Worm (Caenorhabditis elegans): ENCODE data around the gene R09E10.1.

R09E10.1 gene

DNA sequence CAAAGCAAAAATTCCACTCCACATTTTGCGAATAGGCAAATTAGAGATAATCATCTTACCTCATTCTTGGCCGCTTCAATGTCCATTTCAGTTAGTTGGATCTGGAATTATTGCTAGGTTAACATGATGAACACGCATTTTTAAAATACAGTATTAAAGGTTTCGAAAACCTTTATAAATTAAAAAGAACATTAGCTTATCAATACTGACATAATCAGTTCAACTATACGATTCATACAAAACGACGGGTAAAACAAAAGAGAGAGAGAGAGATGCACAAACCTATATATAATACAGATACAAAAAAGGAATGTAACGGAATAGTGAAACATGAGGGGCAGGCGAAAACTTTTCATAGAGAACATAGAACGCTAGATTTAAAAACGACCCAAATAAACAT, 41.1 kb downstream of the R09E10.1 start, which contains the start of gene thk-1:
TSS of gene thk-1 (minus strand) at position 101 of the 400 bp plus-strand sequence.
- no peak for TF ChIP-seq unc-62 (GFP tag; optimal IDR thresholded peaks at IDR 0.05)

DNA sequence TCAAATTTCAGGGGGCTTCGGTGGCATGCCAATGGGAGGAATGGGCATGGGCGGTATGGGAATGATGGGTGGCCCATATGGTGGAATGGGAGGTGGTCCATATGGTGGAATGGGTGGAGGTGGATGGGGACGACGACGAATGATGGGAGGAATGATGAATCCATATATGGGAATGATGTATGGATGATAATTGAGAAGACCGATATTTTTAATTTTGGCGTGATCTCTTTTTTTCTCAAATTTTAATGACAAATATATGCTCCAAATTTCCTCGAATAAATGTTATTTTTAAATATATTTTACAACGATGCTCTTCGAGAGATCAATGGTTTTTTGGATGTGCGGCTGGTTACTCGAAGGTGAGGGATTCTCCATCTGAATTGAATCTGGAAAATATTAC, 44.8 kb downstream of the R09E10.1 start, which contains the start of gene Y43C5A.4:
TSS of gene Y43C5A.4 (plus strand) at position 301 of the 400 bp plus-strand sequence.
- no peak for TF ChIP-seq unc-62 (GFP tag; optimal IDR thresholded peaks at IDR 0.05)

DNA sequence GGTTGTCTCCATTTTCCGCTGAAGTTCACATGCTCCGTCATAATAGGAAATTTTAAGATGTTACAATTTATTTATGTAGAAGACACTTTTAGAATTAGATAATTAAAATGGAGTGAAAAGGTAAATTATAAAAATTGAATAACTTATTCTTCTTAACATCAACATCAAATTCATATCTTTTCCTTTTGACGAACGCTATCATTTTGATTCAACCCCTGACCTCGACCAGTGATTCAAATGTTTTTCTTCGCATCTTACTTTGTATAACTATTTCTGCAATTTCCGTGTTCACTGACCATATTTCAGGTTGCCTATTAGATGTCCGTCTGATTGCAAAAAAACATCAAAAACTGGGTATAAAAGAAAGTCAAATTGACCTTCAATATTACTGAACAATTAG, 45.6 kb downstream of the R09E10.1 start, which contains the start of gene Y43C5A.7:
TSS of gene Y43C5A.7 (plus strand) at position 301 of the 400 bp plus-strand sequence.
- no peak for TF ChIP-seq unc-62 (GFP tag; optimal IDR thresholded peaks at IDR 0.05)

DNA sequence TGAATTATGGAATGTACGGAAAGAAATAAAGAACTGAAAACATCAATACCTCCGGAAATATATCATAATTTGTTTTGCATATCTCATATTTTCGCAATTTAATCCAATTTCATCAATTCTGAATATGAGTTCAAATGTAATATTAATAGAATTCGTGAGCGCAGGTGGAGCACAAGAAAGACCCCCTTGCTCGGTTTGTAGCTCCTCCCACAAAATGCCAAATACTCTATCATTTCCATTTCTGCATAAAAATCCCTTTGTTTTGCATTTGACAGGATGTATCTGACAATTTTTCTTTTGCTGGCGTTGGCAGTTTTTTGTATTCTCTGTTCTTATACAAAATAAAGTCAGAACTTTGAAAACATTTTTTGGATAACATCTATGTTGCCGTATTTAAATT, 47.5 kb downstream of the R09E10.1 start:
- TF ChIP-seq unc-62 (GFP tag; optimal IDR thresholded peaks at IDR 0.05) = no peak

DNA sequence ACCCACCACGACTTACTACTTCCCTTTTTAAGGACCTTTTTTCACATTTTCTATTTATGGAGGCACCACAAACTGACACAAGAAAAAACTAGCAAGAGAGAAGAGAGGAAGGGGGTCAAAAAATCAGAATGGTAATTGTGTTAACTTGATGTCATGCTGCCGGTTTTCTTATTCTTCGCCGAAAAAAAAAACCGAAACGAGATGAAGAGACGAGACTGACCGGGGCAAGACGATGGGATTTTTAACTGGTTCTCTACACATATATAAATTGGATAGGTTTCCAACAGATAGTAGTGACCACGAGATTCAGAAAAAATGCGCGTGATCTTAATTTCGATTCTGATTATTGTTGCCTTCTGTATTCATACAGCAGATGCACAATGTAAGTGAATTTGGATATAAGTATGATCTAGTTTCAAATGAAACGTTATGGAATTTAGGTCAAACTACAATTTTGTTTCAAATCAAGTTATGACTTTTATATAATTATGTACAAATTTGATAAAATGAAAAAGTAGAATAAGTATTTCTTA, 48.7 kb downstream of the R09E10.1 start, which contains the start of gene Y43C5A.3:
TSS of gene Y43C5A.3 (plus strand) at position 256 of the 533 bp plus-strand sequence.
- TF ChIP-seq unc-62 (GFP tag; optimal IDR thresholded peaks at IDR 0.05) = no peak

DNA sequence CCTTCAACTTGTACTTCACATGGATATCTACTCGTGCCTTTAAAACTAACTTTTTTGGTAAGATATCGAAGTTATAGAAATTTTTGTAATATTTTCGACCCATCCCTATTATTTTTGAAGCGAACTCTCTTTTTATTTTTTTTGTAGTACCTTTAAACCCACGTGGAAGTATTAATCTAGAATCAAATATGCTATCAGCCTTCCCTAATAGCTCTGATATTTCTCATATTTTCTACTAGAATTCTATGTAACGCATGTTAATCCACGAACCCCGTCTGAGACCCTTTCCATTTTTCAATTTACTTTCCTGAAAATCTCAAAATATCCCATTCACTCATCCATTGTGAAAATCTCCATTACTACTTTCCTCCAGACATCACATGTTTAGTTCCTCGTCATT, 49.2 kb downstream of the R09E10.1 start:
- TF ChIP-seq unc-62 (GFP tag; optimal IDR thresholded peaks at IDR 0.05) = no peak

Measured in whole organism, dauer.